Worm (Caenorhabditis elegans): Measurements from ENCODE around the gene srx-130.

- TF ChIP-seq F10B5.3 (tag; optimal IDR thresholded peaks at IDR 0.05) (no peak), duxl-1 (tag; optimal IDR thresholded peaks at IDR 0.05; ENCODE audit: poor library complexity) (no peak), sdz-12 (GFP tag; optimal IDR thresholded peaks at IDR 0.05) (no peak), mep-1 (tag; optimal IDR thresholded peaks at IDR 0.05) (no peak), dmd-6 (GFP tag; IDR thresholded peaks at IDR 0.05) (peak; percentile 81), nhr-237 (tag; optimal IDR thresholded peaks at IDR 0.05) (no peak), lin-39 (tag; optimal IDR thresholded peaks at IDR 0.05) (no peak), mxl-3 (GFP tag; optimal IDR thresholded peaks at IDR 0.05) (no peak), unc-62 (GFP tag; optimal IDR thresholded peaks at IDR 0.05 in 1 of 2) (peak in 1 of 2 experiments; percentile 39), unc-62 (tag; optimal IDR thresholded peaks at IDR 0.05) (no peak), zag-1 (tag; optimal IDR thresholded peaks at IDR 0.05) (no peak), snpc-4 (tag; optimal IDR thresholded peaks at IDR 0.05) (no peak)
Measured at ce11 chrV:13879241-13879640, 36.0 kb downstream of the srx-130 start, which contains the start of gene lbp-7.

Data from whole organism, L4 larva.